Worm (Caenorhabditis elegans) whole organism, young adult: ENCODE results near the gene Y94H6A.2.

Source experiments
- B0035.1 ChIP-seq: sonication (generic microtip); optimal IDR thresholded peaks from 2 replicates; lab custom pipeline; 2016; ENCODE audit warnings: missing genetic modification characterization, mild to moderate bottlenecking, missing compliant biosample characterization, missing genotype, missing genetic modification reagents
- C17E4.6 ChIP-seq: fragments of 200-800 bp; sonication (Bioruptor generic); IDR thresholded peaks from 2 replicates; pipeline ENCODE4 v1.3.6; 2022; ENCODE audit warnings: missing genetic modification reagents, missing genetic modification characterization, missing compliant biosample characterization
- F49E8.2 ChIP-seq: sonication (generic microtip); optimal IDR thresholded peaks from 3 replicates; lab custom pipeline; 2017; ENCODE audit warnings: missing genetic modification characterization, mild to moderate bottlenecking, missing compliant biosample characterization, antibody characterized with exemption, moderate library complexity; ENCODE audit not compliant: insufficient read depth
- Y56A3A.18 ChIP-seq: fragments of 200-800 bp; sonication (Bioruptor generic); IDR thresholded peaks from 2 replicates; pipeline ENCODE4 v1.3.6; 2022; ENCODE audit warnings: missing genetic modification reagents, missing genetic modification characterization, missing compliant biosample characterization
- Y67H2A.10 ChIP-seq: fragments of 200-800 bp; sonication (Bioruptor generic); conservative IDR thresholded peaks from 2 replicates; pipeline ENCODE4 v1.3.6; 2022; ENCODE audit warnings: missing genetic modification reagents, missing genetic modification characterization, missing compliant biosample characterization
- akir-1 ChIP-seq: fragments of 200-800 bp; sonication (Bioruptor generic); optimal IDR thresholded peaks from 2 replicates; lab custom pipeline; 2018; ENCODE audit warnings: mild to moderate bottlenecking, missing genetic modification characterization, moderate library complexity, missing compliant biosample characterization
- attf-5 ChIP-seq: fragments of 200-800 bp; sonication (Bioruptor generic); optimal IDR thresholded peaks from 2 replicates; lab custom pipeline; 2018; ENCODE audit warnings: mild to moderate bottlenecking, missing genetic modification characterization, missing compliant biosample characterization
- bed-1 ChIP-seq: fragments of 200-800 bp; sonication (Bioruptor generic); IDR thresholded peaks from 2 replicates; pipeline ENCODE4 v1.3.6; 2022; ENCODE audit warnings: missing genetic modification reagents, missing genetic modification characterization, missing compliant biosample characterization
- cebp-1 ChIP-seq, 2 experiments: fragments of 200-800 bp in 1 of 2; sonication (Bioruptor generic) in 1 of 2; sonication (generic microtip) in 1 of 2; IDR thresholded peaks in 1 of 2; optimal IDR thresholded peaks in 1 of 2; 2 replicates each; pipeline versions ENCODE4 v1.3.6 to Lab custom; 2017 to 2022; ENCODE audit warnings: missing compliant biosample characterization in 2 of 2, missing genetic modification characterization in 2 of 2, mild to moderate bottlenecking in 1 of 2, missing genetic modification reagents in 1 of 2, moderate library complexity in 1 of 2
- ceh-79 ChIP-seq: sonication (generic microtip); optimal IDR thresholded peaks from 2 replicates; lab custom pipeline; 2017; ENCODE audit warnings: mild to moderate bottlenecking, missing genetic modification characterization, missing compliant biosample characterization
- ceh-91 ChIP-seq: fragments of 200-800 bp; sonication (Bioruptor generic); IDR thresholded peaks from 2 replicates; pipeline ENCODE4 v1.3.6; 2022; ENCODE audit warnings: missing genetic modification reagents, missing genetic modification characterization, missing compliant biosample characterization
- dox-1 ChIP-seq: fragments of 200-800 bp; sonication (Bioruptor generic); IDR thresholded peaks from 2 replicates; pipeline ENCODE4 v1.3.6; 2022; ENCODE audit warnings: missing genetic modification reagents, missing genetic modification characterization, missing compliant biosample characterization
- egrh-3 ChIP-seq: fragments of 200-800 bp; sonication (Bioruptor generic); IDR thresholded peaks from 2 replicates; pipeline ENCODE4 v1.3.6; 2022; ENCODE audit warnings: missing genetic modification reagents, missing genetic modification characterization, missing compliant biosample characterization
- ekl-4 ChIP-seq: fragments of 200-800 bp; sonication (Bioruptor generic); IDR thresholded peaks from 2 replicates; pipeline ENCODE4 v1.3.6; 2022; ENCODE audit warnings: missing genetic modification reagents, missing genetic modification characterization, missing compliant biosample characterization
- ets-4 ChIP-seq: fragments of 200-800 bp; sonication (Bioruptor generic); optimal IDR thresholded peaks from 2 replicates; lab custom pipeline; 2018; ENCODE audit warnings: mild to moderate bottlenecking, missing genetic modification characterization, missing compliant biosample characterization
- gei-17 ChIP-seq: fragments of 200-800 bp; sonication (Bioruptor generic); optimal IDR thresholded peaks from 2 replicates; lab custom pipeline; 2018; ENCODE audit warnings: mild to moderate bottlenecking, missing genetic modification characterization, missing compliant biosample characterization
- hlh-12 ChIP-seq: sonication (generic microtip); optimal IDR thresholded peaks from 2 replicates; lab custom pipeline; 2016; ENCODE audit warnings: missing genetic modification characterization, missing compliant biosample characterization
- hmg-1.2 ChIP-seq: fragments of 200-800 bp; sonication (Bioruptor generic); IDR thresholded peaks from 2 replicates; pipeline ENCODE4 v1.3.6; 2022; ENCODE audit warnings: missing genetic modification reagents, missing genetic modification characterization, missing compliant biosample characterization
- hsf-1 ChIP-seq: fragments of 200-800 bp; sonication (Bioruptor generic); IDR thresholded peaks from 2 replicates; pipeline ENCODE4 v1.3.6; 2022; ENCODE audit warnings: missing genetic modification reagents, missing genetic modification characterization, missing compliant biosample characterization
- lag-1 ChIP-seq: fragments of 200-800 bp; sonication (Bioruptor generic); IDR thresholded peaks from 2 replicates; pipeline ENCODE4 v1.3.6; 2022; ENCODE audit warnings: missing genetic modification reagents, missing genetic modification characterization, missing compliant biosample characterization
- let-526 ChIP-seq: fragments of 200-800 bp; sonication (Bioruptor generic); IDR thresholded peaks from 2 replicates; pipeline ENCODE4 v1.3.6; 2022; ENCODE audit warnings: missing genetic modification reagents, missing genetic modification characterization, missing compliant biosample characterization
- let-607 ChIP-seq, 2 experiments: fragments of 200-800 bp in 1 of 2; sonication (Bioruptor generic) in 1 of 2; sonication (generic microtip) in 1 of 2; optimal IDR thresholded peaks; 2 replicates each; lab custom pipeline; 2016 to 2018; ENCODE audit warnings: mild to moderate bottlenecking in 2 of 2, missing compliant biosample characterization in 2 of 2, missing genetic modification characterization in 2 of 2, moderate library complexity in 2 of 2, missing genotype in 1 of 2
- lin-40 ChIP-seq: sonication (generic microtip); optimal IDR thresholded peaks from 2 replicates; lab custom pipeline; 2016; ENCODE audit warnings: missing genetic modification characterization, mild to moderate bottlenecking, missing compliant biosample characterization, missing genotype, missing genetic modification reagents
- lin-54 ChIP-seq: fragments of 200-800 bp; sonication (Bioruptor generic); optimal IDR thresholded peaks from 2 replicates; lab custom pipeline; 2018; ENCODE audit warnings: mild to moderate bottlenecking, missing genetic modification characterization, missing compliant biosample characterization
- lir-1 ChIP-seq: fragments of 200-800 bp; sonication (Bioruptor generic); conservative IDR thresholded peaks from 2 replicates; pipeline ENCODE4 v1.3.6; 2022; ENCODE audit warnings: missing genetic modification reagents, missing genetic modification characterization, missing compliant biosample characterization
- lsy-27 ChIP-seq: sonication (generic microtip); optimal IDR thresholded peaks from 2 replicates; lab custom pipeline; 2017; ENCODE audit warnings: missing genetic modification characterization, mild to moderate bottlenecking, missing compliant biosample characterization, antibody characterized with exemption, missing genotype, borderline replicate concordance; ENCODE audit not compliant: insufficient read depth
- mcd-1 ChIP-seq: fragments of 200-800 bp; sonication (Bioruptor generic); IDR thresholded peaks from 2 replicates; pipeline ENCODE4 v1.3.6; 2022; ENCODE audit warnings: missing genetic modification reagents, missing genetic modification characterization, missing compliant biosample characterization
- mel-28 ChIP-seq: sonication (generic microtip); optimal IDR thresholded peaks from 2 replicates; lab custom pipeline; 2016; ENCODE audit warnings: borderline replicate concordance, mild to moderate bottlenecking, missing genetic modification characterization, missing compliant biosample characterization
- mes-4 ChIP-seq: sonication (generic microtip); optimal IDR thresholded peaks from 2 replicates; lab custom pipeline; 2016; ENCODE audit warnings: missing genotype, missing genetic modification characterization, missing compliant biosample characterization
- nfyb-1 ChIP-seq: fragments of 200-800 bp; sonication (Bioruptor generic); IDR thresholded peaks from 2 replicates; pipeline ENCODE4 v1.3.6; 2022; ENCODE audit warnings: missing genetic modification reagents, missing genetic modification characterization, missing compliant biosample characterization
- nhr-120 ChIP-seq: fragments of 200-800 bp; sonication (Bioruptor generic); IDR thresholded peaks from 2 replicates; pipeline ENCODE4 v1.3.6; 2022; ENCODE audit warnings: missing genetic modification characterization, missing compliant biosample characterization
- nhr-80 ChIP-seq: sonication (generic microtip); optimal IDR thresholded peaks from 2 replicates; lab custom pipeline; 2016; ENCODE audit warnings: missing genetic modification characterization, missing compliant biosample characterization
- rcor-1 ChIP-seq: fragments of 200-800 bp; sonication (Bioruptor generic); IDR thresholded peaks from 2 replicates; pipeline ENCODE4 v1.3.6; 2022; ENCODE audit warnings: missing genetic modification reagents, missing genetic modification characterization, missing compliant biosample characterization
- rpc-1 ChIP-seq, 2 experiments: fragments of 150-350 bp in 1 of 2; sonication (generic microtip) in 1 of 2; optimal IDR thresholded peaks; 2 replicates each; lab custom pipeline; 2014 to 2018; ENCODE audit warnings: missing biosample characterization in 1 of 2, missing genetic modification characterization in 1 of 2, missing genetic modification reagents in 1 of 2, missing genotype in 1 of 2
- snpc-4 ChIP-seq, 5 experiments: fragments of 150-350 bp in 1 of 5; sonication (generic microtip) in 4 of 5; optimal IDR thresholded peaks; 2 replicates each; lab custom pipeline; 2014 to 2018; ENCODE audit warnings: missing genetic modification characterization in 5 of 5, missing biosample characterization in 3 of 5, antibody characterized with exemption in 2 of 5, mild to moderate bottlenecking in 2 of 5, missing compliant biosample characterization in 2 of 5, missing genotype in 2 of 5, moderate library complexity in 2 of 5, missing genetic modification reagents in 1 of 5
- tbx-9 ChIP-seq: sonication (generic microtip); optimal IDR thresholded peaks from 2 replicates; lab custom pipeline; 2016; ENCODE audit warnings: borderline replicate concordance, missing genetic modification characterization, inconsistent platforms, missing compliant biosample characterization
- zfh-2 ChIP-seq: fragments of 200-800 bp; sonication (Bioruptor generic); conservative IDR thresholded peaks from 2 replicates; pipeline ENCODE4 v1.3.6; 2022; ENCODE audit warnings: missing genetic modification reagents, missing genetic modification characterization, missing compliant biosample characterization
- ztf-18 ChIP-seq: sonication (generic microtip); optimal IDR thresholded peaks from 2 replicates; lab custom pipeline; 2016; ENCODE audit warnings: missing genotype, mild to moderate bottlenecking, missing genetic modification characterization, missing compliant biosample characterization
- ztf-26 ChIP-seq: sonication (generic microtip); optimal IDR thresholded peaks from 2 replicates; lab custom pipeline; 2017; ENCODE audit warnings: missing genetic modification characterization, missing compliant biosample characterization
- ztf-28 ChIP-seq: fragments of 200-800 bp; sonication (Bioruptor generic); IDR thresholded peaks from 2 replicates; pipeline ENCODE4 v1.3.6; 2022; ENCODE audit warnings: missing genetic modification reagents, missing genetic modification characterization, missing compliant biosample characterization
- ztf-3 ChIP-seq: fragments of 200-800 bp; sonication (Bioruptor generic); optimal IDR thresholded peaks from 2 replicates; lab custom pipeline; 2018; ENCODE audit warnings: mild to moderate bottlenecking, missing genetic modification characterization, missing compliant biosample characterization
- ztf-6 ChIP-seq: fragments of 200-800 bp; sonication (Bioruptor generic); IDR thresholded peaks from 2 replicates; pipeline ENCODE4 v1.3.6; 2022; ENCODE audit warnings: missing genetic modification reagents, missing genetic modification characterization, missing compliant biosample characterization

The Y94H6A.2 gene

ce11 chrIV:2705675-2706074 is 24.4 kb upstream of the Y94H6A.2 start:
- no peak for TF ChIP-seq Y56A3A.18 (GFP tag; lab: Robert Waterston, UW)
- no peak for TF ChIP-seq bed-1 (GFP tag; lab: Robert Waterston, UW)
- TF ChIP-seq lir-1 (GFP tag; lab: Robert Waterston, UW): no peak
- no peak for TF ChIP-seq rcor-1 (GFP tag; lab: Robert Waterston, UW)
- TF ChIP-seq mel-28 (tag; lab: Kevin White, UChicago): no peak
- TF ChIP-seq ztf-6 (GFP tag; lab: Robert Waterston, UW): no peak
- TF ChIP-seq snpc-4 (GFP tag; optimal IDR thresholded peaks at IDR 0.05; lab: Kevin White, UChicago): no peak
- no peak for TF ChIP-seq snpc-4 (tag; optimal IDR thresholded peaks at IDR 0.05; lab: Kevin White, UChicago)
- no peak for TF ChIP-seq lsy-27 (tag; lab: Kevin White, UChicago)
- TF ChIP-seq egrh-3: no peak
- TF ChIP-seq gei-17: no peak
- no peak for TF ChIP-seq nfyb-1
- no peak for TF ChIP-seq hlh-12 (tag; lab: Kevin White, UChicago)
- no peak for TF ChIP-seq B0035.1
- no peak for TF ChIP-seq C17E4.6 (GFP tag; lab: Robert Waterston, UW)

DNA sequence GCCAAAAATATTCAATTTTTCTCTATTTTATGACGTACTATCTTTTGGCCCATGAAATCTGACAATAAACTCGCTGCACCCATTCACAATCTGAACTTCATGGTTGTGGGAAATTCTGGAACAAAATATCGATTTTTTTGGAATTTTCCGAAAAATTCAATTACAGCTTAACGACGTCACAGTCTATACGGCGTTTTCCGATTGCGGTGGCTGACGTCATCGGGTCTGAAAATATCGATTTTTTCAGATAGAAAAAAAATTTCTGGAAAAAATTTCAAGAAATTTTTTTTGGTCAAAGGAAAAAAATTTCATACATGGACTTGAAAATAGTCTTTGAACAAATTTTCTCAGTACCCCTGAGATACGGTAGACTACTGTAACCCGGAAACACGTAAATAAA is 23.1 kb upstream of the Y94H6A.2 start, which contains the start of gene ubc-8:
Gene ubc-8 (minus strand): TSS at position 227 of the 400 bp plus-strand sequence.
- TF ChIP-seq F49E8.2 (tag; lab: Kevin White, UChicago) (no peak), ceh-79 (tag; lab: Kevin White, UChicago) (no peak), nhr-80 (tag; lab: Kevin White, UChicago) (no peak), nhr-120 (GFP tag; lab: Robert Waterston, UW) (no peak), lag-1 (GFP tag; lab: Robert Waterston, UW) (no peak), ztf-28 (GFP tag; lab: Robert Waterston, UW) (no peak)

DNA sequence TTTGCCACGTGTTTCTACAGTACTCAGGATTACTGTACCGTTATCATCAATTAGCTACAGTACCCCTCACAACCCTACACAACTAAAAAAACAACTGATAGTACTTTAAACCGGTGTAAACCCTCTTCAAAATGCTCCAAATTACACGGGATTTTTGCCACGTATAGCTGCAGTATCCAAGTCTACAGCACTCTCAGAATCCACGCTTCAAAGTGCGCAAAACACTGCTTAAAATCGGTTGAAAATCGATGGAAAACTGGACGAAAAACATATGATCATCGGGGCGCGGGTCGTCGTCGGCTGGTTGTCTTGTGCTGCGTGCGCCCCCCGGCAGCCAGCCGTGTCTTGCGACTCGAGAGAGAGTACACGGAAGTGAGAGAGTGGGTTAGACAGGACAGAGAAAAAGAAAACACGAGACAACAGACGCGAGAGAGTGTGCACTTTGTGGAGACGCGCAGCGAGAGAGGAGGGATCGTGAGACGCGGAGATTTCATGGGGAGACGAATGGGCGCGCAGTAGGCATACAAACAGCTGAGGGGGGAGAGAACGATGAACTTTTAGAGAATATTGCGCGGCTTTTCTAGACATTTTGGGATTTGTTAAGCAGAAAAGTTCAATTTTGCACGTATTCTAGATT is 21.6 kb upstream of the Y94H6A.2 start:
- TF ChIP-seq akir-1 (GFP tag; lab: Kevin White, UChicago) (peak; percentile 38), ztf-26 (tag; lab: Kevin White, UChicago) (peak; percentile 60), ceh-91 (GFP tag; lab: Robert Waterston, UW) (no peak), let-607 (tag; optimal IDR thresholded peaks at IDR 0.05; lab: Kevin White, UChicago) (peak in 1 of 2 experiments; percentile 58), hsf-1 (GFP tag; lab: Robert Waterston, UW) (peak; percentile 45; the same call in 1 of the 2 replicates), cebp-1 (GFP tag; IDR thresholded peaks at IDR 0.05; lab: Robert Waterston, UW) (peak; percentile 54; the same call in 1 of the 2 replicates), cebp-1 (tag; optimal IDR thresholded peaks at IDR 0.05; lab: Kevin White, UChicago) (peak; percentile 87), lin-40 (peak; percentile 74), lin-54 (GFP tag; lab: Kevin White, UChicago) (peak; percentile 57), hmg-1.2 (GFP tag; lab: Robert Waterston, UW) (peak; percentile 95), tbx-9 (no peak), let-526 (GFP tag; lab: Robert Waterston, UW) (peak; percentile 72; the same call in 1 of the 2 replicates), ztf-18 (tag; lab: Kevin White, UChicago) (peak; percentile 69), ztf-3 (peak; percentile 15), zfh-2 (GFP tag; lab: Robert Waterston, UW) (peak; percentile 98), Y67H2A.10 (GFP tag; lab: Robert Waterston, UW) (peak; percentile 55; the same call in 1 of the 2 replicates), attf-5 (GFP tag; lab: Kevin White, UChicago) (peak; percentile 54), hlh-12 (tag; lab: Kevin White, UChicago) (no peak), dox-1 (GFP tag; lab: Robert Waterston, UW) (peak; percentile 82), ekl-4 (peak; percentile 67), ets-4 (no peak), egrh-3 (peak; percentile 66; the same call in 1 of the 2 replicates), gei-17 (peak; percentile 33), mes-4 (no peak), rpc-1 (optimal IDR thresholded peaks at IDR 0.05; lab: Kevin White, UChicago) (no peak), rpc-1 (tag; optimal IDR thresholded peaks at IDR 0.05; lab: Kevin White, UChicago) (no peak), mcd-1 (GFP tag; lab: Robert Waterston, UW) (peak; percentile 76)
